Fruit fly (Drosophila melanogaster): ENCODE results near the gene Actn.

- peak; percentile 80 for TF ChIP-seq CG6276 (GFP tag; optimal IDR thresholded peaks at IDR 0.05)
- no peak for TF ChIP-seq fkh (GFP tag; optimal IDR thresholded peaks at IDR 0.05)
- no peak for TF ChIP-seq Smox (GFP tag; optimal IDR thresholded peaks at IDR 0.05)
Observed at dm6 chrX:1979031-1979430, 63.1 kb downstream of the Actn start.
